2 fruit fly cellular contexts compared by ENCODE assay signal in genomic region chr3L:4613083-4613482, dm6.
TF ChIP-seq lines count a peak whose summit lies in the region.

No protein-coding gene starts in this region.

TF ChIP-seq in whole organism, embryonic, 481 proteins besides CTCF, POLR2A, EP300 and RAD21 (continued from another document and continues in another):
- TF ChIP-seq NC2α (GFP tag; optimal IDR thresholded peaks at IDR 0.05; lab: Kevin White, UChicago) (peak; percentile 49), Rfx (GFP tag; IDR thresholded peaks at IDR 0.05; lab: Robert Waterston, UW) (peak; percentile 95), CG4360 (GFP tag; IDR thresholded peaks at IDR 0.05; lab: Robert Waterston, UW) (peak; percentile 66), CG14014 (GFP tag; IDR thresholded peaks at IDR 0.05; lab: Robert Waterston, UW) (peak; percentile 93), nerfin-1 (tag; optimal IDR thresholded peaks at IDR 0.05; lab: Kevin White, UChicago) (peak; percentile 90), CG3065 (GFP tag; optimal IDR thresholded peaks at IDR 0.05; lab: Kevin White, UChicago) (peak; percentile 80), CG10462 (GFP tag; optimal IDR thresholded peaks at IDR 0.05; lab: Kevin White, UChicago) (peak; percentile 84), Ravus (GFP tag; IDR thresholded peaks at IDR 0.05; lab: Robert Waterston, UW) (peak; percentile 68), usp (GFP tag; optimal IDR thresholded peaks at IDR 0.05; lab: Kevin White, UChicago) (no peak), twi (tag; optimal IDR thresholded peaks at IDR 0.05; lab: Kevin White, UChicago) (peak; percentile 80), CG12219 (GFP tag; optimal IDR thresholded peaks at IDR 0.05; lab: Kevin White, UChicago) (peak; percentile 89), CG8290 (GFP tag; optimal IDR thresholded peaks at IDR 0.05; lab: Kevin White, UChicago) (peak; percentile 89), CG8290 (tag; optimal IDR thresholded peaks at IDR 0.05; lab: Kevin White, UChicago) (peak; percentile 65 to 79), bowl (GFP tag; IDR thresholded peaks at IDR 0.05; lab: Robert Waterston, UW) (peak; percentile 71; the same call in 1 of the 2 replicates), al (GFP tag; IDR thresholded peaks at IDR 0.05; lab: Robert Waterston, UW) (peak; percentile 85), so (GFP tag; IDR thresholded peaks at IDR 0.05; lab: Robert Waterston, UW) (peak; percentile 94), slp2 (GFP tag; optimal IDR thresholded peaks at IDR 0.05; lab: Kevin White, UChicago) (peak; percentile 76), bsh (GFP tag; optimal IDR thresholded peaks at IDR 0.05; lab: Kevin White, UChicago) (peak; percentile 24 to 93), ham (GFP tag; IDR thresholded peaks at IDR 0.05; lab: Robert Waterston, UW) (no peak), CG1529 (GFP tag; optimal IDR thresholded peaks at IDR 0.05; lab: Kevin White, UChicago) (peak; percentile 90), Scr (GFP tag; IDR thresholded peaks at IDR 0.05; lab: Robert Waterston, UW; ENCODE audit: partially characterized antibody) (no peak), CG16813 (GFP tag; IDR thresholded peaks at IDR 0.05; lab: Robert Waterston, UW; ENCODE audit: partially characterized antibody) (no peak), hkb (optimal IDR thresholded peaks at IDR 0.05; lab: Kevin White, UChicago) (no peak), hkb (GFP tag; IDR thresholded peaks at IDR 0.05; lab: Robert Waterston, UW) (peak; percentile 96), CG16815 (GFP tag; optimal IDR thresholded peaks at IDR 0.05; lab: Kevin White, UChicago) (peak; percentile 79), caup (GFP tag; optimal IDR thresholded peaks at IDR 0.05; lab: Kevin White, UChicago; ENCODE audit: severe bottlenecking) (peak; percentile 91), CG4730 (GFP tag; IDR thresholded peaks at IDR 0.05; lab: Robert Waterston, UW) (peak; percentile 91), row (GFP tag; IDR thresholded peaks at IDR 0.05; lab: Robert Waterston, UW) (peak; percentile 96), CG6791 (GFP tag; IDR thresholded peaks at IDR 0.05; lab: Robert Waterston, UW; ENCODE audit: partially characterized antibody) (no peak), Ets65A (GFP tag; lab: Kevin White, UChicago) (peak; percentile 98), gce (GFP tag; IDR thresholded peaks at IDR 0.05; lab: Robert Waterston, UW) (peak; percentile 90), Eip74EF (GFP tag; optimal IDR thresholded peaks at IDR 0.05; lab: Kevin White, UChicago) (peak in 1 of 2 experiments; percentile 98), schlank (tag; optimal IDR thresholded peaks at IDR 0.05; lab: Kevin White, UChicago) (peak; percentile 20), Oaz (GFP tag; IDR thresholded peaks at IDR 0.05; lab: Robert Waterston, UW) (peak; percentile 82), az2 (GFP tag; optimal IDR thresholded peaks at IDR 0.05; lab: Kevin White, UChicago) (peak; percentile 93), Jarid2 (GFP tag; optimal IDR thresholded peaks at IDR 0.05; lab: Kevin White, UChicago) (peak; percentile 84), Hmr (GFP tag; optimal IDR thresholded peaks at IDR 0.05; lab: Kevin White, UChicago) (peak; percentile 88), Taf1 (GFP tag; IDR thresholded peaks at IDR 0.05; lab: Robert Waterston, UW) (peak; percentile 83), nmo (GFP tag; optimal IDR thresholded peaks at IDR 0.05; lab: Kevin White, UChicago) (peak; percentile 95), jigr1 (GFP tag; IDR thresholded peaks at IDR 0.05; lab: Robert Waterston, UW) (peak; percentile 69; the same call in 2 of the 3 replicates), Dp (GFP tag; optimal IDR thresholded peaks at IDR 0.05; lab: Kevin White, UChicago) (no peak), ara (GFP tag; IDR thresholded peaks at IDR 0.05; lab: Robert Waterston, UW) (peak; percentile 96), CG18619 (GFP tag; optimal IDR thresholded peaks at IDR 0.05; lab: Kevin White, UChicago) (peak; percentile 90), p53 (GFP tag; optimal IDR thresholded peaks at IDR 0.05; lab: Kevin White, UChicago) (peak; percentile 46), CG11093 (GFP tag; IDR thresholded peaks at IDR 0.05; lab: Robert Waterston, UW) (peak; percentile 86), HLH4C (GFP tag; IDR thresholded peaks at IDR 0.05; lab: Robert Waterston, UW; ENCODE audit: partially characterized antibody) (no peak), CG1792 (GFP tag; optimal IDR thresholded peaks at IDR 0.05; lab: Kevin White, UChicago) (peak; percentile 86), Chrac-16 (GFP tag; optimal IDR thresholded peaks at IDR 0.05; lab: Kevin White, UChicago) (peak; percentile 83), CG33213 (GFP tag; optimal IDR thresholded peaks at IDR 0.05; lab: Kevin White, UChicago) (peak; percentile 83), CG13894 (tag; optimal IDR thresholded peaks at IDR 0.05; lab: Kevin White, UChicago) (peak; percentile 70), nau (GFP tag; optimal IDR thresholded peaks at IDR 0.05; lab: Kevin White, UChicago) (peak; percentile 94), mam (GFP tag; optimal IDR thresholded peaks at IDR 0.05; lab: Kevin White, UChicago) (peak; percentile 88), inv (GFP tag; IDR thresholded peaks at IDR 0.05; lab: Robert Waterston, UW; ENCODE audit: partially characterized antibody) (no peak), CG2199 (GFP tag; IDR thresholded peaks at IDR 0.05; lab: Robert Waterston, UW) (peak; percentile 95; the same call in 2 of the 3 replicates), tx (GFP tag; optimal IDR thresholded peaks at IDR 0.05; lab: Kevin White, UChicago) (peak; percentile 63), h (optimal IDR thresholded peaks at IDR 0.05; lab: Kevin White, UChicago) (no peak), E2f1 (GFP tag; IDR thresholded peaks at IDR 0.05; lab: Robert Waterston, UW) (peak; percentile 94), CG9609 (GFP tag; optimal IDR thresholded peaks at IDR 0.05; lab: Kevin White, UChicago) (peak; percentile 74), fru (optimal IDR thresholded peaks at IDR 0.05; lab: Kevin White, UChicago) (no peak), Hsf (GFP tag; optimal IDR thresholded peaks at IDR 0.05; lab: Kevin White, UChicago) (peak; percentile 91), Hey (tag; optimal IDR thresholded peaks at IDR 0.05; lab: Kevin White, UChicago) (peak; percentile 40), CG9932 (GFP tag; IDR thresholded peaks at IDR 0.05; lab: Robert Waterston, UW) (peak; percentile 72), sens-2 (GFP tag; IDR thresholded peaks at IDR 0.05; lab: Robert Waterston, UW) (peak; percentile 79), knrl (GFP tag; IDR thresholded peaks at IDR 0.05; lab: Robert Waterston, UW; ENCODE audit: partially characterized antibody) (no peak), croc (GFP tag; conservative IDR thresholded peaks at IDR 0.05; lab: Robert Waterston, UW) (peak; percentile 83)

TF ChIP-seq in whole organism, prepupa, 60 proteins besides CTCF, POLR2A, EP300 and RAD21 (continued from another document):
- TF ChIP-seq Smox (GFP tag; optimal IDR thresholded peaks at IDR 0.05; lab: Kevin White, UChicago) (peak; percentile 83), CG3032 (tag; optimal IDR thresholded peaks at IDR 0.05; lab: Kevin White, UChicago) (peak; percentile 81), Eip93F (GFP tag; optimal IDR thresholded peaks at IDR 0.05; lab: Kevin White, UChicago) (no peak), CG16779 (tag; optimal IDR thresholded peaks at IDR 0.05; lab: Kevin White, UChicago) (peak; percentile 55), CG8119 (GFP tag; IDR thresholded peaks at IDR 0.05; lab: Robert Waterston, UW) (peak; percentile 80), OdsH (GFP tag; optimal IDR thresholded peaks at IDR 0.05; lab: Kevin White, UChicago) (peak; percentile 84), CG6276 (GFP tag; optimal IDR thresholded peaks at IDR 0.05; lab: Kevin White, UChicago) (peak; percentile 69), CG15336 (GFP tag; IDR thresholded peaks at IDR 0.05; lab: Robert Waterston, UW) (peak; percentile 80)
TF ChIP-seq in whole organism, prepupa: peak in this region for 58.
